Fruit fly (Drosophila melanogaster) whole organism, prepupa: Measurements from ENCODE around the gene CG6638.

ENCODE experiments used
- CG10669 ChIP-seq: fragments of 200-800 bp; sonication (Bioruptor generic); optimal IDR thresholded peaks from 3 replicates; lab custom pipeline; 2018; ENCODE audit warnings: missing biosample characterization, mild to moderate bottlenecking, missing genetic modification characterization, moderate library complexity
- CG11294 ChIP-seq: fragments of 200-800 bp; sonication (Bioruptor generic); IDR thresholded peaks from 2 replicates; pipeline ENCODE4 v1.3.6; 2022; ENCODE audit warnings: missing biosample characterization, missing genetic modification characterization
- CG11762 ChIP-seq: fragments of 200-800 bp; sonication (Bioruptor generic); optimal IDR thresholded peaks from 3 replicates; lab custom pipeline; 2016; ENCODE audit warnings: missing biosample characterization, missing genetic modification characterization; ENCODE audit not compliant: insufficient read depth
- CG15336 ChIP-seq: fragments of 200-800 bp; sonication (Bioruptor generic); IDR thresholded peaks from 2 replicates; pipeline ENCODE4 v1.3.6; 2022; ENCODE audit warnings: missing biosample characterization, missing genetic modification characterization
- CG1621 ChIP-seq: fragments of 200-800 bp; sonication (Bioruptor generic); optimal IDR thresholded peaks from 3 replicates; lab custom pipeline; 2018; ENCODE audit warnings: missing biosample characterization, mild to moderate bottlenecking, missing genetic modification characterization
- CG16779 ChIP-seq: fragments of 200-800 bp; sonication (Bioruptor generic); optimal IDR thresholded peaks from 3 replicates; lab custom pipeline; 2017; ENCODE audit warnings: missing biosample characterization, mild to moderate bottlenecking, missing genetic modification characterization
- CG3032 ChIP-seq: fragments of 200-800 bp; optimal IDR thresholded peaks from 2 replicates; lab custom pipeline; 2019; ENCODE audit warnings: missing biosample characterization, mild to moderate bottlenecking, missing genetic modification characterization, moderate library complexity
- CG31627 ChIP-seq: fragments of 200-800 bp; sonication (Bioruptor generic); optimal IDR thresholded peaks from 3 replicates; lab custom pipeline; 2016; ENCODE audit warnings: missing biosample characterization, missing genetic modification characterization
- CG32006 ChIP-seq: fragments of 200-800 bp; sonication (Bioruptor generic); optimal IDR thresholded peaks from 3 replicates; lab custom pipeline; 2017; ENCODE audit warnings: missing biosample characterization, mild to moderate bottlenecking, missing genetic modification characterization
- CG34406 ChIP-seq: fragments of 200-800 bp; sonication (Bioruptor generic); optimal IDR thresholded peaks from 3 replicates; lab custom pipeline; 2016; ENCODE audit warnings: missing biosample characterization, missing genetic modification characterization
- CG6163 ChIP-seq: fragments of 200-800 bp; sonication (Bioruptor generic); IDR thresholded peaks from 3 replicates; pipeline ENCODE4 v1.3.6; 2022; ENCODE audit warnings: missing biosample characterization, missing genetic modification characterization
- CG6792 ChIP-seq: fragments of 200-800 bp; sonication (Bioruptor generic); optimal IDR thresholded peaks from 3 replicates; lab custom pipeline; 2016; ENCODE audit warnings: missing biosample characterization, missing genetic modification characterization
- CG6808 ChIP-seq: fragments of 200-800 bp; sonication (Bioruptor generic); optimal IDR thresholded peaks from 3 replicates; lab custom pipeline; 2017; ENCODE audit warnings: missing biosample characterization, missing genetic modification characterization, mild to moderate bottlenecking, moderate library complexity, missing genetic modification reagents
- CG6854 ChIP-seq: fragments of 200-800 bp; sonication (Bioruptor generic); optimal IDR thresholded peaks from 2 replicates; lab custom pipeline; 2017; ENCODE audit warnings: missing biosample characterization, mild to moderate bottlenecking, missing genetic modification characterization
- CG7368 ChIP-seq: fragments of 200-800 bp; sonication (Bioruptor generic); optimal IDR thresholded peaks from 3 replicates; lab custom pipeline; 2016; ENCODE audit warnings: missing biosample characterization, missing genetic modification characterization
- CG8119 ChIP-seq: fragments of 200-800 bp; sonication (Bioruptor generic); IDR thresholded peaks from 3 replicates; pipeline ENCODE4 v1.3.6; 2022; ENCODE audit warnings: missing biosample characterization, missing genetic modification characterization
- CG8319 ChIP-seq: fragments of 200-800 bp; sonication (Bioruptor generic); optimal IDR thresholded peaks from 3 replicates; lab custom pipeline; 2016; ENCODE audit warnings: missing biosample characterization, missing genetic modification characterization
- Ets21C ChIP-seq: fragments of 200-800 bp; sonication (Bioruptor generic); optimal IDR thresholded peaks from 3 replicates; lab custom pipeline; 2016; ENCODE audit warnings: missing biosample characterization, missing genetic modification characterization
- Hr38 ChIP-seq: sonication (Bioruptor generic); optimal IDR thresholded peaks from 2 replicates; lab custom pipeline; 2016; ENCODE audit warnings: missing biosample characterization, missing genetic modification characterization
- Hr4 ChIP-seq: fragments of 200-800 bp; sonication (Bioruptor generic); optimal IDR thresholded peaks from 3 replicates; lab custom pipeline; 2016; ENCODE audit warnings: missing biosample characterization, missing genetic modification characterization
- Lpt ChIP-seq: fragments of 200-800 bp; sonication (Bioruptor generic); optimal IDR thresholded peaks from 3 replicates; lab custom pipeline; 2016; ENCODE audit warnings: missing biosample characterization, missing genetic modification characterization
- Smox ChIP-seq: fragments of 200-800 bp; sonication (Bioruptor generic); optimal IDR thresholded peaks from 3 replicates; lab custom pipeline; 2016; ENCODE audit warnings: missing biosample characterization, missing genetic modification characterization
- Sox14 ChIP-seq: fragments of 200-800 bp; sonication (Bioruptor generic); optimal IDR thresholded peaks from 3 replicates; lab custom pipeline; 2016; ENCODE audit warnings: missing biosample characterization, missing genetic modification characterization
- Sox15 ChIP-seq: fragments of 200-800 bp; sonication (Bioruptor generic); optimal IDR thresholded peaks from 3 replicates; lab custom pipeline; 2016; ENCODE audit warnings: missing biosample characterization, missing genetic modification characterization
- achi ChIP-seq: fragments of 200-800 bp; sonication (Bioruptor generic); optimal IDR thresholded peaks from 3 replicates; lab custom pipeline; 2016; ENCODE audit warnings: missing biosample characterization, missing genetic modification characterization
- acj6 ChIP-seq: fragments of 200-800 bp; sonication (Bioruptor generic); optimal IDR thresholded peaks from 3 replicates; lab custom pipeline; 2016; ENCODE audit warnings: missing biosample characterization, missing genetic modification characterization
- dac ChIP-seq: fragments of 200-800 bp; sonication (Bioruptor generic); optimal IDR thresholded peaks from 2 replicates; lab custom pipeline; 2017; ENCODE audit warnings: missing biosample characterization, mild to moderate bottlenecking, missing genetic modification characterization
- dsx ChIP-seq: fragments of 200-800 bp; optimal IDR thresholded peaks from 3 replicates; lab custom pipeline; 2019; ENCODE audit warnings: missing biosample characterization, mild to moderate bottlenecking, missing genetic modification characterization, moderate library complexity; ENCODE audit not compliant: poor library complexity, severe bottlenecking
- esn ChIP-seq: fragments of 200-800 bp; sonication (Bioruptor generic); optimal IDR thresholded peaks from 2 replicates; lab custom pipeline; 2016; ENCODE audit warnings: missing biosample characterization, mild to moderate bottlenecking, missing genetic modification characterization, moderate library complexity
- net ChIP-seq: fragments of 200-800 bp; sonication (Bioruptor generic); optimal IDR thresholded peaks from 3 replicates; lab custom pipeline; 2016; ENCODE audit warnings: missing biosample characterization, missing genetic modification characterization
- pdm3 ChIP-seq: fragments of 200-800 bp; sonication (Bioruptor generic); optimal IDR thresholded peaks from 3 replicates; lab custom pipeline; 2016; ENCODE audit warnings: missing biosample characterization, missing genetic modification characterization
- salr ChIP-seq, 2 experiments: fragments of 200-800 bp; sonication (Bioruptor generic); optimal IDR thresholded peaks; 3 replicates each; lab custom pipeline; 2016 to 2018; ENCODE audit warnings: missing biosample characterization in 2 of 2, missing genetic modification characterization in 2 of 2, mild to moderate bottlenecking in 1 of 2
- spab ChIP-seq: fragments of 200-800 bp; sonication (Bioruptor generic); optimal IDR thresholded peaks from 2 replicates; lab custom pipeline; 2017; ENCODE audit warnings: missing biosample characterization, mild to moderate bottlenecking, missing genetic modification characterization, missing genetic modification reagents
- ss ChIP-seq, 2 experiments: fragments of 200-800 bp; sonication (Bioruptor generic); optimal IDR thresholded peaks; 2 replicates in 1 of 2; 3 replicates in 1 of 2; lab custom pipeline; 2017 to 2018; ENCODE audit warnings: mild to moderate bottlenecking in 2 of 2, missing biosample characterization in 2 of 2, missing genetic modification characterization in 2 of 2, moderate library complexity in 1 of 2
- svp ChIP-seq: fragments of 200-800 bp; sonication (Bioruptor generic); peaks from one replicate; lab custom pipeline; 2016; ENCODE audit warnings: missing biosample characterization, missing genetic modification characterization

The CG6638 gene

dm6 chr3L:8579513-8579912 lies 3.6 kb upstream of the CG6638 start:
- TF ChIP-seq dac (GFP tag; lab: Kevin White, UChicago): no peak
- no peak for TF ChIP-seq ss (GFP tag; optimal IDR thresholded peaks at IDR 0.05; lab: Kevin White, UChicago)
- no peak for TF ChIP-seq CG31627 (GFP tag; lab: Kevin White, UChicago)
- no peak for TF ChIP-seq achi (GFP tag; lab: Kevin White, UChicago)
- TF ChIP-seq CG8119 (GFP tag; lab: Robert Waterston, UW): no peak
- no peak for TF ChIP-seq svp (GFP tag; lab: Kevin White, UChicago)
- TF ChIP-seq CG6792 (GFP tag; lab: Kevin White, UChicago): no peak
- no peak for TF ChIP-seq CG11762
- TF ChIP-seq CG11294: no peak
- TF ChIP-seq acj6 (GFP tag; lab: Kevin White, UChicago): no peak
- TF ChIP-seq CG34406 (GFP tag; lab: Kevin White, UChicago): no peak
- TF ChIP-seq CG7368 (GFP tag; lab: Kevin White, UChicago): no peak
- TF ChIP-seq CG10669 (GFP tag; lab: Kevin White, UChicago): no peak
- TF ChIP-seq salr (GFP tag; optimal IDR thresholded peaks at IDR 0.05; lab: Kevin White, UChicago): no peak
- TF ChIP-seq Hr38 (GFP tag; lab: Kevin White, UChicago): no peak
- no peak for TF ChIP-seq Hr4 (GFP tag; lab: Kevin White, UChicago)
- TF ChIP-seq Sox15 (GFP tag; lab: Kevin White, UChicago): no peak
- TF ChIP-seq, all 60 proteins: peak for 0

DNA sequence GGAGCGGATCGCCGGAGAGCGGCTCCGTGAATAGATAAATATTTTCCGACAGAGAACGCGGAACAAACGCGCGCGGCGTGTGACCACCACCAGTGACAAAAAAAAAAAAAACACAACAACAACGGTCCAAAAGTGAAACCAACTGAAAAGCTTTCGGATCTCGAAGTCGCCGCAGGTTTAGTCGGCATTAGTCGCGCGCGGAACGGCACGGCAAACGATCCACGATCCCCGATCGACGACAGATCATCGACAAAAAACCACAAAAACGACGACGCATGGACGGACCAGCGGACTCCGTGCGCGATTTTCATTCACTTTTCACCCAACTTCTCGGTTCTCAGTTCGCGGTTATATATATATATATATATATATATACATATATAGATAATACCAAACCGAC lies 2.6 kb upstream of the CG6638 start:
- TF ChIP-seq dac (GFP tag; lab: Kevin White, UChicago): no peak
- TF ChIP-seq achi (GFP tag; lab: Kevin White, UChicago): no peak
- TF ChIP-seq CG15336 (GFP tag; lab: Robert Waterston, UW): 0 out of 2 replicates have a peak, but pooled peaks have one; percentile 9
- TF ChIP-seq CG16779 (tag; lab: Kevin White, UChicago): no peak
- TF ChIP-seq Sox14: no peak
- TF ChIP-seq pdm3 (GFP tag; lab: Kevin White, UChicago): no peak
- no peak for TF ChIP-seq ss (GFP tag; optimal IDR thresholded peaks at IDR 0.05; lab: Kevin White, UChicago)
- no peak for TF ChIP-seq Sox15 (GFP tag; lab: Kevin White, UChicago)
- TF ChIP-seq esn (GFP tag; lab: Kevin White, UChicago): no peak

dm6 chr3L:8560637-8561036 lies 15.2 kb downstream of the CG6638 start:
- TF ChIP-seq CG15336 (GFP tag; lab: Robert Waterston, UW): no peak
- no peak for TF ChIP-seq CG6163 (GFP tag; lab: Robert Waterston, UW)
- TF ChIP-seq CG6808 (GFP tag; lab: Kevin White, UChicago): no peak
- no peak for TF ChIP-seq dsx (GFP tag; lab: Kevin White, UChicago)

- TF ChIP-seq CG11294: no peak
- TF ChIP-seq dac (GFP tag; lab: Kevin White, UChicago): no peak
- TF ChIP-seq CG6854 (GFP tag; lab: Kevin White, UChicago): no peak
- no peak for TF ChIP-seq CG1621 (tag; lab: Kevin White, UChicago)
- no peak for TF ChIP-seq Ets21C
- TF ChIP-seq spab (GFP tag; lab: Kevin White, UChicago): no peak
- TF ChIP-seq salr (GFP tag; optimal IDR thresholded peaks at IDR 0.05; lab: Kevin White, UChicago): no peak
- no peak for TF ChIP-seq CG32006 (GFP tag; lab: Kevin White, UChicago)
- no peak for TF ChIP-seq CG16779 (tag; lab: Kevin White, UChicago)
- TF ChIP-seq Sox15 (GFP tag; lab: Kevin White, UChicago): no peak
- TF ChIP-seq CG3032 (tag; lab: Kevin White, UChicago): no peak
- TF ChIP-seq CG31627 (GFP tag; lab: Kevin White, UChicago): no peak
These were observed 16.0 kb downstream of the CG6638 start for dm6 chr3L:8559754-8560328.

DNA sequence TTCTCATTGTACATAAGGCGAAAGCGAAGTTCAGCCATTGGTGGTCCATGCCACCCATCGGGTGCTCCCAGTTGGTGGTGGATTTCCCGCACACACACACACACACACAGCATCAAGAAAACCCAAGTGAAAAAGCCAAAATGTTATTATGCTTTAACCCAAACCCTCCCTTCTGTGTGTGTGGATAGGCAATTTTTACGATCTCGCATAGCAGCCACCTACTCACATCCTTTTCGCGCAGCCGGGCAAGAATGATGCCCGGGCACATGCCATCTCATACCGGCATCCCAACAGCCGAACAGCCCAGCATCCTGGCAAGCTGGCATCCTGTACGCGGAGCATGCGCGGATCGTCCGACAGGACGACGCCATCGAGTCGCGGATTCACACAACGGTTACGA lies 18.9 kb downstream of the CG6638 start:
- TF ChIP-seq acj6 (GFP tag; lab: Kevin White, UChicago) (no peak), CG34406 (GFP tag; lab: Kevin White, UChicago) (no peak), net (GFP tag; lab: Kevin White, UChicago) (no peak), CG1621 (tag; lab: Kevin White, UChicago) (no peak), Lpt (GFP tag; lab: Kevin White, UChicago) (no peak), Smox (no peak), pdm3 (GFP tag; lab: Kevin White, UChicago) (no peak), CG8319 (GFP tag; lab: Kevin White, UChicago) (no peak), CG6163 (GFP tag; lab: Robert Waterston, UW) (no peak), CG10669 (GFP tag; lab: Kevin White, UChicago) (no peak)
- TF ChIP-seq, all 60 proteins: peak for 0
